Worm (Caenorhabditis elegans) whole organism, young adult: ENCODE data around the gene F07C4.10.

Experiments used
- attf-3 ChIP-seq: fragments of 200-800 bp; sonication (Bioruptor generic); conservative IDR thresholded peaks from 2 replicates; pipeline ENCODE4 v1.3.6; 2022; ENCODE audit warnings: missing genetic modification reagents, missing genetic modification characterization, missing compliant biosample characterization
- dpff-1 ChIP-seq: sonication (generic microtip); optimal IDR thresholded peaks from 2 replicates; lab custom pipeline; 2017; ENCODE audit warnings: mild to moderate bottlenecking, missing genetic modification characterization, missing compliant biosample characterization
- nfya-1 ChIP-seq: sonication (generic microtip); optimal IDR thresholded peaks from 2 replicates; lab custom pipeline; 2017; ENCODE audit warnings: antibody characterized with exemption, missing compliant biosample characterization, missing genetic modification characterization, borderline replicate concordance; ENCODE audit not compliant: insufficient read depth
- pha-4 ChIP-seq: fragments of 150-350 bp; sonication (generic microtip); optimal IDR thresholded peaks from 2 replicates; lab custom pipeline; 2014; ENCODE audit warnings: missing biosample characterization, missing genetic modification reagents, missing genetic modification characterization
- unc-130 ChIP-seq: sonication (generic microtip); optimal IDR thresholded peaks from 2 replicates; lab custom pipeline; 2016; ENCODE audit warnings: missing genetic modification reagents, missing genetic modification characterization, missing compliant biosample characterization

DNA sequence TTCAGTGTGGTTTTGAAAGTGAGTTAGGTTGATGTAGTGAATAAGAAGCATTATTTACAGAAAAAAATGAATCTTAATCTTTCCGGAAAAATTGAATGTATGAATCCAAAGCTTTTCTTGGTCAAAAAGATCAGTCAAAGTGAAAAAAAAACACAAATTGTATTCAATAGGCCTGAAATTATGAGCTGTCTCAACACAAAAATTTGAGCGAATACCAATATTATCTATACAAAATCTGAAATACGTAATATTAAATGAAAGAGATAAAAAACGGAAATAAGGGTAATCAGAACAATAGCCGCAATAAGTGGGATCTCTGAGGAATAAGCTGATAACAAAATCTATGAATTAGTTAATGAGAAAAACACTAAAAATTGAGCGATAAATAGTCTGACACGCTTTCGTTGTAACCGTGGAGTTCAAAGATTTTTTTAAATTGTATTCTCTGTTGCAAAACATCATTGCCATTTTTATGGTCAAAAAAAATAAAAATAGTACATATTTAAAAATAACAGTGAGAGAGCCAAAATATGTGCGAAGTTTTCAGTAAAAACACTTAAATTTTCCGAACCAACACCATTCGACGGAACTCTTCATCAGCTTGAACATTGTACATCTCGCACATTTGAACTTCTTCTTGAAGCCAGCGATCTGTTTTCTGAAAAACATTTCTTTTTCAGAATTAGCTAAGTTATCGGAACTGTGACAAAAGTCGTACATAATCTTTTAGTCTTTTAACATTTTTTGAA lies 44.4 kb upstream of the F07C4.10 start, which contains the start of gene sre-11:
- TF ChIP-seq pha-4 (tag; lab: Kevin White, UChicago) (no peak), nfya-1 (tag; lab: Kevin White, UChicago) (no peak), attf-3 (GFP tag; lab: Robert Waterston, UW) (no peak), dpff-1 (tag; lab: Kevin White, UChicago) (no peak), unc-130 (GFP tag; lab: Kevin White, UChicago) (no peak)
